Worm (Caenorhabditis elegans) whole organism, mixed stage, embryonic: ENCODE results near the gene F35E8.6.

Experiments
- M03D4.4 ChIP-seq: sonication (generic microtip); optimal IDR thresholded peaks from 2 replicates; lab custom pipeline; 2017; ENCODE audit warnings: mild to moderate bottlenecking, missing genetic modification characterization, missing compliant biosample characterization
- bed-3 ChIP-seq: fragments of 200-800 bp; sonication (Bioruptor generic); optimal IDR thresholded peaks from 3 replicates; lab custom pipeline; 2018; ENCODE audit warnings: mild to moderate bottlenecking, missing genetic modification characterization, moderate library complexity, missing compliant biosample characterization
- blmp-1 ChIP-seq: fragments of 150-350 bp; optimal IDR thresholded peaks from 2 replicates; lab custom pipeline; 2014; ENCODE audit warnings: missing biosample characterization, missing genetic modification characterization
- ceh-39 ChIP-seq: fragments of 150-350 bp; optimal IDR thresholded peaks from 2 replicates; lab custom pipeline; 2014; ENCODE audit warnings: missing biosample characterization, missing genetic modification characterization
- ceh-43 ChIP-seq: fragments of 200-800 bp; sonication (Bioruptor generic); optimal IDR thresholded peaks from 2 replicates; lab custom pipeline; 2018; ENCODE audit warnings: mild to moderate bottlenecking, missing genetic modification characterization, moderate library complexity, missing compliant biosample characterization
- ceh-83 ChIP-seq: fragments of 200-800 bp; sonication (Bioruptor generic); optimal IDR thresholded peaks from 2 replicates; lab custom pipeline; 2018; ENCODE audit warnings: mild to moderate bottlenecking, missing genetic modification characterization, missing compliant biosample characterization
- ces-1 ChIP-seq: fragments of 150-350 bp; optimal IDR thresholded peaks from 2 replicates; lab custom pipeline; 2014; ENCODE audit warnings: missing biosample characterization, missing genetic modification reagents, missing genetic modification characterization
- cnd-1 ChIP-seq: fragments of 200-800 bp; sonication (Bioruptor generic); optimal IDR thresholded peaks from 2 replicates; lab custom pipeline; 2018; ENCODE audit warnings: mild to moderate bottlenecking, missing genetic modification characterization, missing compliant biosample characterization
- drap-1 ChIP-seq: fragments of 200-800 bp; sonication (Bioruptor generic); optimal IDR thresholded peaks from 3 replicates; lab custom pipeline; 2018; ENCODE audit warnings: mild to moderate bottlenecking, missing genetic modification characterization, missing compliant biosample characterization
- elt-1 ChIP-seq: sonication (generic microtip); optimal IDR thresholded peaks from 2 replicates; lab custom pipeline; 2017; ENCODE audit warnings: missing genetic modification characterization, mild to moderate bottlenecking, missing compliant biosample characterization, antibody characterized with exemption, moderate library complexity, borderline replicate concordance; ENCODE audit not compliant: insufficient read depth
- flh-1 ChIP-seq: fragments of 200-800 bp; sonication (Bioruptor generic); optimal IDR thresholded peaks from 2 replicates; lab custom pipeline; 2018; ENCODE audit warnings: mild to moderate bottlenecking, missing genetic modification characterization, moderate library complexity, missing compliant biosample characterization
- ham-2 ChIP-seq: fragments of 200-800 bp; sonication (Bioruptor generic); optimal IDR thresholded peaks from 2 replicates; lab custom pipeline; 2018; ENCODE audit warnings: mild to moderate bottlenecking, missing genetic modification characterization, missing compliant biosample characterization
- hlh-1 ChIP-seq: fragments of 150-350 bp; optimal IDR thresholded peaks from 2 replicates; lab custom pipeline; 2014; ENCODE audit warnings: missing biosample characterization, missing genetic modification reagents, missing genetic modification characterization
- lin-13 ChIP-seq: fragments of 150-350 bp; optimal IDR thresholded peaks from 2 replicates; lab custom pipeline; 2014; ENCODE audit warnings: missing biosample characterization, missing genetic modification characterization
- lin-32 ChIP-seq: fragments of 200-800 bp; sonication (Bioruptor generic); optimal IDR thresholded peaks from 2 replicates; lab custom pipeline; 2018; ENCODE audit warnings: mild to moderate bottlenecking, missing genetic modification characterization, missing compliant biosample characterization
- lsy-2 ChIP-seq: fragments of 150-350 bp; optimal IDR thresholded peaks from 2 replicates; lab custom pipeline; 2014; ENCODE audit warnings: missing biosample characterization, missing genetic modification characterization
- mab-5 ChIP-seq: fragments of 150-350 bp; optimal IDR thresholded peaks from 2 replicates; lab custom pipeline; 2014; ENCODE audit warnings: missing biosample characterization, missing genetic modification characterization
- mep-1 ChIP-seq: fragments of 150-350 bp; optimal IDR thresholded peaks from 2 replicates; lab custom pipeline; 2017; ENCODE audit warnings: missing biosample characterization, missing genetic modification reagents, missing genetic modification characterization, inconsistent platforms
- mls-2 ChIP-seq: sonication (generic microtip); optimal IDR thresholded peaks from 2 replicates; lab custom pipeline; 2016; ENCODE audit warnings: mild to moderate bottlenecking, missing genetic modification characterization, moderate library complexity, missing compliant biosample characterization
- nhr-12 ChIP-seq: fragments of 150-350 bp; optimal IDR thresholded peaks from 2 replicates; lab custom pipeline; 2014; ENCODE audit warnings: missing biosample characterization, missing genetic modification characterization
- nhr-2 ChIP-seq: fragments of 150-350 bp; optimal IDR thresholded peaks from 2 replicates; lab custom pipeline; 2014; ENCODE audit warnings: missing biosample characterization, missing genetic modification characterization
- nhr-237 ChIP-seq: fragments of 150-350 bp; optimal IDR thresholded peaks from 2 replicates; lab custom pipeline; 2014; ENCODE audit warnings: missing biosample characterization, missing genetic modification characterization
- nhr-76 ChIP-seq: sonication (generic microtip); optimal IDR thresholded peaks from 2 replicates; lab custom pipeline; 2017; ENCODE audit warnings: missing biosample characterization, missing genetic modification characterization
- pha-4 ChIP-seq: fragments of 150-350 bp; optimal IDR thresholded peaks from 2 replicates; lab custom pipeline; 2018; ENCODE audit warnings: missing biosample characterization, missing genetic modification reagents, missing genetic modification characterization
- sem-2 ChIP-seq: fragments of 200-800 bp; sonication (Bioruptor generic); optimal IDR thresholded peaks from 2 replicates; lab custom pipeline; 2018; ENCODE audit warnings: mild to moderate bottlenecking, missing genetic modification characterization, missing compliant biosample characterization
- snpc-4 ChIP-seq: fragments of 150-350 bp; optimal IDR thresholded peaks from 2 replicates; lab custom pipeline; 2014; ENCODE audit warnings: missing biosample characterization, missing genetic modification characterization
- sptf-1 ChIP-seq: sonication (generic microtip); optimal IDR thresholded peaks from 2 replicates; lab custom pipeline; 2017; ENCODE audit warnings: mild to moderate bottlenecking, missing genetic modification characterization, moderate library complexity, missing compliant biosample characterization
- tbx-8 ChIP-seq: fragments of 200-800 bp; sonication (Bioruptor generic); optimal IDR thresholded peaks from 2 replicates; lab custom pipeline; 2018; ENCODE audit warnings: mild to moderate bottlenecking, missing genetic modification characterization, moderate library complexity, missing compliant biosample characterization
- unc-39 ChIP-seq: fragments of 150-350 bp; optimal IDR thresholded peaks from 2 replicates; lab custom pipeline; 2014; ENCODE audit warnings: missing biosample characterization, missing genetic modification characterization
- unc-62 ChIP-seq: fragments of 150-350 bp; optimal IDR thresholded peaks from 2 replicates; lab custom pipeline; 2014; ENCODE audit warnings: missing biosample characterization, missing genetic modification reagents, missing genetic modification characterization
- zip-8 ChIP-seq: fragments of 150-350 bp; optimal IDR thresholded peaks from 2 replicates; lab custom pipeline; 2014; ENCODE audit warnings: missing biosample characterization, missing genetic modification characterization
- ztf-11 ChIP-seq: fragments of 150-350 bp; optimal IDR thresholded peaks from 2 replicates; lab custom pipeline; 2014; ENCODE audit warnings: missing biosample characterization, missing genetic modification characterization

Gene F35E8.6

DNA sequence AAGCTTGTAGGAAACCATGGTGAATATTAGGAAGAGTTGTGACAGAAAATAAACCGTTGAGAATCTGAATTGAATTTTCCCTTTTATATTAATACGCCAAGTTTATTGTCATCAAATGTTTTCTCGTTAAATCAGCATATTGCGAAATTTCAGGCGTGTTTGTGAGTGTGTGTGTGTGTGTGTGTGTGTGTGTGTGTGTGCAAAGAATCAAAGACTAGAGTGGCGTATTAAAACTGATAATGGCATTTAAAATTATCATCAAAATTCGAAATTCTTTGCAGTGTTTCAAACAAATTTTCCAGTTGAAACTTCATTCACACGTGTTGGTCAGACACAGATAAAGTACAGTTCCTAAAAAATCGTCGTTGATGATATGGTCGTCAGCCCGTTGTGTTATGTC is 4.0 kb downstream of the F35E8.6 start, which contains the start of gene gst-38:
Gene gst-38, minus strand, starts transcription at position 152 of the 400 bp plus-strand sequence.
- TF ChIP-seq nhr-237: no peak
- TF ChIP-seq sem-2: no peak
- TF ChIP-seq cnd-1 (tag; lab: Kevin White, UChicago): no peak
- TF ChIP-seq ceh-39: no peak
- TF ChIP-seq drap-1: no peak
- TF ChIP-seq tbx-8 (GFP tag; lab: Kevin White, UChicago): no peak
- TF ChIP-seq lin-32 (GFP tag; lab: Kevin White, UChicago): no peak
- no peak for TF ChIP-seq mep-1 (tag; lab: Kevin White, UChicago)
- no peak for TF ChIP-seq lin-13 (tag; lab: Kevin White, UChicago)
- no peak for TF ChIP-seq lsy-2
- TF ChIP-seq nhr-2: no peak

DNA sequence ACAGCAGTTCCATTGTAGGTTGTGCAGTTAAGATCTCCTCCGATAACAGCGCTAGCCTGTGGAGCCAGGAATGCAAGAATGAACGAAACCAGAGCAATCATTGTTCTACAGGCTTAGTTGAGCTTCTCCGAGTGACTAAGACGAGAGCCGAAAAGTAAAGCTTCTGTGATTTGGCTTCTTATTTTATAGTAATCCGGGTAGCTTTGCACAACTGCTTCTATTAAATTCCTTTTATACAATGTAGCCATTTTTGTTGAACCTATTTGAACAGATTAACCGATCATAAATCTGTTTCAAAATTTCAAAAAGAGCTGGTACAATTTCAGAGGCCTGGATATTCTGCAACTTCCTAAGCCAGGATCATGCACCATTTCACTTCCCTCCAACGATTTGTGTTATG is 5.5 kb downstream of the F35E8.6 start, which contains the start of gene F35E8.9:
Gene F35E8.9, minus strand, starts transcription at position 101 of the 400 bp plus-strand sequence.
- TF ChIP-seq sptf-1 (tag; lab: Kevin White, UChicago) (no peak), unc-39 (tag; lab: Kevin White, UChicago) (no peak), cnd-1 (tag; lab: Kevin White, UChicago) (no peak), blmp-1 (tag; lab: Kevin White, UChicago) (no peak), snpc-4 (tag; lab: Kevin White, UChicago) (no peak), unc-62 (GFP tag; lab: Kevin White, UChicago) (no peak), ceh-83 (GFP tag; lab: Kevin White, UChicago) (no peak), mls-2 (tag; lab: Kevin White, UChicago) (no peak), nhr-12 (tag; lab: Kevin White, UChicago) (no peak)

DNA sequence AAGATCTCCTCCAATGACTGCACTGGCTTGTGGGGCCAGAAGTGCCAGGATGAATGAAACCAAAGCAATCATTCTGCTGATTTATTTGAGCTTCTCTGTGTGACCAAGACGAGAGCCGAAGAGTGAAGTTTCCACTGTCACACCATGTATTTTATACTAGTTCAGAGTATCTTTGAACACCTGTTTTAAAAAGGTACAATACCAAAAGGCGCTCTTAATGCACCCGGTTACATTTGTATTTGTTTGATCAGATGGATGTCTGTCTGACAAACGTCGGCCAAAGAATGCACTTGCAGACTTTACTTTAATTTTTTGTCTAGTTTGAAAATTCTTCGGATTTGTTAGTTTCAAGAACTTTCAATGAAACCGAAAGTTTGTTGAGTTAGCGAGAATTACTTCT is 8.3 kb downstream of the F35E8.6 start, which contains the start of gene F35E8.10:
Gene F35E8.10, minus strand, starts transcription at position 101 of the 400 bp plus-strand sequence.
- no peak for TF ChIP-seq pha-4 (tag; lab: Kevin White, UChicago)
- no peak for TF ChIP-seq mls-2 (tag; lab: Kevin White, UChicago)
- TF ChIP-seq lin-13 (tag; lab: Kevin White, UChicago): no peak
- TF ChIP-seq M03D4.4: no peak
- no peak for TF ChIP-seq lin-32 (GFP tag; lab: Kevin White, UChicago)
- TF ChIP-seq flh-1 (GFP tag; lab: Kevin White, UChicago): no peak
- TF ChIP-seq ceh-83 (GFP tag; lab: Kevin White, UChicago): no peak
- TF ChIP-seq elt-1: no peak
- no peak for TF ChIP-seq ham-2
- TF ChIP-seq tbx-8 (GFP tag; lab: Kevin White, UChicago): no peak
- no peak for TF ChIP-seq hlh-1
- TF ChIP-seq blmp-1 (tag; lab: Kevin White, UChicago): no peak
- TF ChIP-seq, all 35 proteins: peak for 0

DNA sequence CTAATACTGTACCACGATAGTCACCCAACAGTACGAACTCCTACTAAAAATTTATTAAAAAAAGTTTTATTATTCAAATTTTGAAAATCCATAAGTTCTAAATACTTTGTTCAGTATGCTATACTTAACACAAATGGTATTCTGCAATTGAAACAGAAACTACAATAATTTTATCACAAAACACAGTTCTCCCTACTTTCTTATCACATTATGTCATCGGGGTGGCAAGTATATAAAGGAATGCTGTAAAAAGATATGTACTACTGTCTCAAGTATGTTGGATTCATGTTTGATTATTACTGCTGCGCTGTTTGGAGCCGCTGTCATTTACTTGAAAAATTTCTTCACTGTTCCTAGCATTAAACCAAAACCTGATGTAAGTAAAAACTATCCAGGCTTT is 9.2 kb downstream of the F35E8.6 start, which contains the start of gene cdr-1:
Gene cdr-1, plus strand, starts transcription at position 208 of the 400 bp plus-strand sequence.
- TF ChIP-seq mab-5 (tag; lab: Kevin White, UChicago) (no peak), zip-8 (tag; lab: Kevin White, UChicago) (no peak), bed-3 (no peak), blmp-1 (tag; lab: Kevin White, UChicago) (no peak), M03D4.4 (no peak), ceh-83 (GFP tag; lab: Kevin White, UChicago) (no peak)

DNA sequence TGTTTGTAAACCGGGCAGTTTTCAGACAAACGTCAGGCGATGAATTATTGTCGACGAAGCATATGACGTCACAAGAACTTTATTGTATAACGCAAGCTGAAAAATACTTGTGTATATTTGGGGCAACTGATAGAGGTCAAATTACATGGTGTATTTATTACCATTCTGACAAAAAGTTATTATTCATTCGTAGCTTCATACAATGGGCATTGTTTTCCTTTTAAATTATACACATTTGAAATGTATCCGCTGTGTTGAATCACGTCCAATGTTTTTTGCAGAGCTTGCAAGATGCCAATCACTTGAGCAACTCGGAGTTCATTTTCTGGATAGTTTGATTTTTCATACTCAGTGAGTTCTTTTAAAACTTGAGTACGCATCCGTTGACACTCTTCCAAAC is 11.0 kb downstream of the F35E8.6 start, which contains the start of gene F35E8.13:
Gene F35E8.13, plus strand, starts transcription at position 301 of the 400 bp plus-strand sequence.
- TF ChIP-seq blmp-1 (tag; lab: Kevin White, UChicago) (no peak), nhr-76 (tag; lab: Kevin White, UChicago) (no peak), ceh-83 (GFP tag; lab: Kevin White, UChicago) (no peak), lin-13 (tag; lab: Kevin White, UChicago) (no peak), ceh-43 (no peak), ham-2 (no peak), mab-5 (tag; lab: Kevin White, UChicago) (no peak), ztf-11 (no peak), lin-32 (GFP tag; lab: Kevin White, UChicago) (no peak), ces-1 (GFP tag; lab: Kevin White, UChicago) (no peak), sptf-1 (tag; lab: Kevin White, UChicago) (no peak), sem-2 (no peak), ceh-39 (no peak), mep-1 (tag; lab: Kevin White, UChicago) (no peak), cnd-1 (tag; lab: Kevin White, UChicago) (no peak), hlh-1 (no peak), bed-3 (no peak), snpc-4 (tag; lab: Kevin White, UChicago) (no peak), elt-1 (no peak)
